Worm (Caenorhabditis elegans) whole organism, L4/young adult: ENCODE measurements around the gene F13H6.5.

Source experiments
- W03F9.2 ChIP-seq: fragments of 150-350 bp; optimal IDR thresholded peaks from 2 replicates; lab custom pipeline; 2014; ENCODE audit warnings: missing biosample characterization, missing genetic modification characterization
- dao-5 ChIP-seq: sonication (generic microtip); optimal IDR thresholded peaks from 2 replicates; lab custom pipeline; 2016; ENCODE audit warnings: missing genotype, missing genetic modification characterization, moderate library complexity, missing compliant biosample characterization
- him-1 ChIP-seq: sonication (generic microtip); optimal IDR thresholded peaks from 2 replicates; lab custom pipeline; 2016; ENCODE audit warnings: missing genotype, missing genetic modification reagents, missing genetic modification characterization, missing compliant biosample characterization

F13H6.5 gene

DNA sequence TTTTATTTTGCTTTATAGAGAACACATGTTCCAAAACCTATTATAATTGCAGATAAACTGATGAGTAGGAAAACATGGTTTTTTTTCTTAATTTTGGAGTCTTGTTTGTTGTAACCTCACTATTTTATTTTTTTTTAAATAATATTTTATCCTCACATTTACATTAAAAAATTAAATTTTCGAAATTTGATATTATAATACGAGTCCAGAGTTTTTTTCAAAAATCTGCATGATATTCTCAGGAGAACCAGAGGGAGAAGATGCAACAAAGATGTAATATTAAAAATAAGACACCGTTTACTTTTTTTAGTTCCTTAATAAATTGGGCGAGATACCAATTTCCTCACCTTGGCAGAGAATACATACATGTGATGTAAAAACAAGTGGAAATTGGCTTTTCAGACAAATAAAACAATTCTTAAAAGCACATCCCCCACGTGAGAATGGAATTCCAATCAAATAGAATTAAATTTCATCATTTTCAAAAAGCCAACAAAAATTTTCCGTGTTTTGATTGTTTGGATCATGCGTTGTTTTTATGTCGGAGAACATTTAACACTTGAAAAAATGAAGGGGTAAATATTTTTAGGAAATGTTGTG, 11.0 kb upstream of the F13H6.5 start:
- no peak for TF ChIP-seq dao-5 (tag; lab: Kevin White, UChicago)
- no peak for TF ChIP-seq W03F9.2 (tag; lab: Kevin White, UChicago)
- no peak for TF ChIP-seq him-1

DNA sequence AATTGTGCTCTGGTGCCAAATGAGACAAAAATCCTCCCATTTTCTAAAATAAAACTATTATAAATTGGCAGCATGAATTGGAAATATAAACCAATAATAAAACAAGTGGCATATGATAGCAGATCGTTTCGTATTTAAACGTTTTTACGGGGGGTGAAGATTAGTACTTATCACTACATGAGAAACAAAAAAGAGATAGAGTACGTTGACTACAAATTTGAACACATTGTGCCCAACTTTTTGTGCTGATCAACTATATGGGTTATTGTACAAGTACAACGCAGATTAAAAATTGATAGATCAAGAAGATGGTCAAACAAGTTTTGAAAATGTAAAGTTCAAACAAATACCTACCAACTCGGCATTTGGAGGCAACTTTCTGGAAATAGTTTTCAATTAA, 6.2 kb downstream of the F13H6.5 start:
- TF ChIP-seq dao-5 (tag; lab: Kevin White, UChicago) = no peak
- TF ChIP-seq W03F9.2 (tag; lab: Kevin White, UChicago) = no peak
- no peak for TF ChIP-seq him-1

DNA sequence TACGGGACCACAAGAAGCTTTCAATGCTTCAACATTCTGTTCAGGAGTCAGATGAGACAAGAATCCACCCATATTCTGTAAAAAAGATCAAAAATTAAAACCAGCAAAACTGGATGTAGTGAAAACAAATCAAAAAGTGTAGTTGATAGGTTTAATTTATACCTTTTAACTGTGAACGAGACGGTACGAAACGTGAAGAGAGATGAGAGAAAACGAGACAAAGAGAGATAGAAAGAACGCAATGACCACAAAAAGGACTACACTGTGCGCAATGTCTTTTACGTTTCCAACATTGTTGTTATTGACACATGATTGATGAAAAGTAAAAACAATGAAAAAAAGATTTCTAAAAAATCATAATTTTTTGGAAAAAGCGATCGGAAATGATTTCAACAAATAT, 9.1 kb downstream of the F13H6.5 start, which contains the start of gene cest-33:
cest-33 (minus strand) TSS at position 75 of the 400 bp plus-strand sequence.
- TF ChIP-seq dao-5 (tag; lab: Kevin White, UChicago) (no peak), W03F9.2 (tag; lab: Kevin White, UChicago) (no peak), him-1 (no peak)

DNA sequence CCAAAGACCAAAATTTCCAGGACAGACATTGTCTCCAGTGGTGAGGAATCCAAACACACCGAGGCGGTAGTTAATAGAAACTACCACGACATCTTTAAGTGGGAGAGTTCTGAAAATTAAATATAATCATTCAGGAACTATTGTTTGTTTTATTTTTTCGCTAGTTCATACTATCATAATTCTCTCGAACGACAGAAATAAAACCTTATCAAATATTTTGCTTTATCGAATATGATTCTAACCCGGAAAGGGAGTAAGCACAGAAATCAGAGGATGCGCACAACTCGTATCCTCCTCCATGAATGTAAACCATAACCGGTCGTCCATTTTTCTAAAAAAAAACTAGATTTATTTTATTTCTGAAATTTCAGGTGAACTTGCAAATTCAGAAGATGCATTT, 9.9 kb downstream of the F13H6.5 start:
- no peak for TF ChIP-seq dao-5 (tag; lab: Kevin White, UChicago)
- TF ChIP-seq him-1 = no peak
- no peak for TF ChIP-seq W03F9.2 (tag; lab: Kevin White, UChicago)

DNA sequence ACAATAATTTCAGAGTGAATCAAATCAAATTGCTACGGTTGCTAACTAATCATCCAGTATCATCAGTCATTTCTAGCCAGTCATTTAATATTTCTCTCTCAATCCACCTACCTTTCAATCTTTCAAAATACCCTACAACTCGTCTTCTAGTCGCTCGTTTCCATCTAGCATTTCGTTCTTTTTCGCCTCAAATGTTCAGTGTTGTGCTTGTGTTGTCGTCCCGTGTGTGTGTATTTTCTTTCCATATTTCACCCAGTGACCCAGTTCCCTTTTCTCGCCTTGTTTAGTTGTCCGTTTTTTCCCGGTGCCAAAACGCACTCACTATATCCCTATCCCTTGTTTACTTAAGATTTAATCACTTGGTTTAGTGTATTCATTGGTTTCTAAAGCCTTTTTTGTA, 13.1 kb downstream of the F13H6.5 start:
- TF ChIP-seq W03F9.2 (tag; lab: Kevin White, UChicago) = no peak
- no peak for TF ChIP-seq him-1
- no peak for TF ChIP-seq dao-5 (tag; lab: Kevin White, UChicago)

DNA sequence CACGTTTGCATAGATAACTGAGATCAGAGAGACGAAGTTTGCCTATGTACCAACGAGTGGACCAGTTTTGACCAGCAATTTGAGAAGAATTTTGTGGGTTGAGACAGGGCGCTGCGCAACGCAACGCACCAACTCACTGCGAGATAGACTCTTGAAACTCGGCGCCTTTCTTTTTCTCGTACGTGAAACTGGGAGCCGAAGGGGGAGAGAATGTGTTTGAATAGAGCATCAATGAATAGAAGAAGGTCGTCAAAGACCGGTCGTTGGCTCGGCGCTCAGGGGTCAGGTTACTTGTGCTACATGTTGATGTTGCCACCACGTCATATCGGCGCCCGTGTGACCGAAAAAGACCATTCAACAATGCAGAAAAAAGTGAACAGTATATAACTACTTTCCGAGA, 15.2 kb downstream of the F13H6.5 start:
- no peak for TF ChIP-seq dao-5 (tag; lab: Kevin White, UChicago)
- no peak for TF ChIP-seq W03F9.2 (tag; lab: Kevin White, UChicago)
- TF ChIP-seq him-1 = no peak

DNA sequence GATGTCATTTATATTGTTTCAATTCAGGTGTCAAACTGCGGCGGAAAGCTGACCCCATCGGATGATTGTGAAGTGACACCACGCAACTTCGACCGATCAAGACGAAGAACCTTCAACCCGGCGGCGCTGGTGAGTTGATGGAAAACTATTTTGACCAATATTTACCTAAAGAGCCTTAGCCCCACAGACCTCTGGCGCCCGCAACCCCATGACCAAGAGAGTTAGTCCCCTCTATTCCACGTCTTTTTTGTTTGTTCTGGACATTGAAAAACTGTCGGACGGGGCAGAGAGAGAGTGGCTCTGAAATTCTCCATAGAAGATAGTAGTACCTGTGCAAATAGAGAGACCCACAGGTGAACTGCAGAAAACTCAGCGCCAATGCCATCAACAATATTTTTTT, 16.0 kb downstream of the F13H6.5 start:
- TF ChIP-seq him-1 (no peak), dao-5 (tag; lab: Kevin White, UChicago) (no peak), W03F9.2 (tag; lab: Kevin White, UChicago) (no peak)

DNA sequence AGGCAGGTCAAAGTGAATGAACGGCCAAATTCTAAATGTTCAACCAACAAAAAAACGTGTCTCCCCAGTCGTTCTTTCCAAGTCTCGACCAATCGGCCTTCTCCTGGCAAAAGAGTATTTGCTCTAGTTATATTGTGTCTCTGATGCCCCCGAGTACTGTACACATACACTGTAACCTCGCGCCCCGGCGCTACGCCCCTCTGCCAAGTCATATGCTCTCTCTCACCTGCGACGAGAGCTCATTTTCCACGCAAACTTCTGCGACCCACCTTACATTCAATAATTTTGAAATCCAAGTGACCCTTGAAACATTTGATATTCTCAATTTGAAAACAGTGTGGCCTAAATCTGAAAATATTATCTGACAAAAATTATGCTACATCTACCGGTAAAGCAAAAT, 17.5 kb downstream of the F13H6.5 start:
- TF ChIP-seq dao-5 (tag; lab: Kevin White, UChicago) = no peak
- no peak for TF ChIP-seq him-1
- no peak for TF ChIP-seq W03F9.2 (tag; lab: Kevin White, UChicago)

DNA sequence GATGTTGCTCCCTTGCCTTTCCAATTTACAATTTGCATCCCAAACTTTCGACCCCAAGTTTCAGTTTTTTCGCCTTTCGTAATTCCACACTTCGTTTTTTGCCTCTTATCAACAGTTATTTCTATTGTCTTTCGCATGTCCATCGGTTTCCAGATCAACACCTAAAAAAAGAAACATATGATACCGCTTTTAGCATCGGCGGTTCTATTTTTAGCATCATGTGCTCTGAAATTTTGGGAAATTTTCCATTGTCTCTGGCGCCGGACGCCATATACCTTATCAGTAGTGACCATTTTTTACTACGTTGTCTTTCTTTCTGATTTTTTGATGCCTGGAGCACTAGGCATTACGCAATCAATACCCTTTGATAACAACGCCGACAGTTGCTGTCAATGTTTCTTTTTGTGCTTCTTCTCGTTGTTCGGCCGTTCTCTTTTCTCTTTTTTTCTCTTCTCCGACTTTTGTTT, 18.7 kb downstream of the F13H6.5 start, which contains the start of gene bcl-11:
bcl-11 (plus strand) TSS at position 51 of the 467 bp plus-strand sequence.
- TF ChIP-seq W03F9.2 (tag; lab: Kevin White, UChicago) = no peak
- TF ChIP-seq dao-5 (tag; lab: Kevin White, UChicago) = no peak
- no peak for TF ChIP-seq him-1

DNA sequence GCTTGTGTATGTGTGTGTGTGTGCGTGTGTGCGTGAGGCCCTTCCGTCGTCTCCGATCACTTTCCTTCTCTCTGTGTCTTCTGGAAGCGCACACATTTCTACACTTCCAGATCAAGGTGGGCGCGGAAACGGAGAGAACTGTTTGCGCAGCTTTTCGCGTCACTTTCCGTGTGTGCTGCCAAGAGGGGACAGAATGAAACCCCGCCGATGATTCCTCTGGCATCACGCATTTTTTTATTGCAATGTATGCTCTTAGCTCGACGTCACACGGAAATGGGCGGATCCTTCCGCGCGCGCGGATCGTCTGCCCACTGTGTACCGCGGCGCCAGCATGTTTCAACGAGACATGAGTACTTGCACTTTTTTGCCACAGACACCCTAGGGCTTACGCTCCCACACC, 19.3 kb downstream of the F13H6.5 start:
- TF ChIP-seq him-1 (no peak), dao-5 (tag; lab: Kevin White, UChicago) (no peak), W03F9.2 (tag; lab: Kevin White, UChicago) (no peak)

DNA sequence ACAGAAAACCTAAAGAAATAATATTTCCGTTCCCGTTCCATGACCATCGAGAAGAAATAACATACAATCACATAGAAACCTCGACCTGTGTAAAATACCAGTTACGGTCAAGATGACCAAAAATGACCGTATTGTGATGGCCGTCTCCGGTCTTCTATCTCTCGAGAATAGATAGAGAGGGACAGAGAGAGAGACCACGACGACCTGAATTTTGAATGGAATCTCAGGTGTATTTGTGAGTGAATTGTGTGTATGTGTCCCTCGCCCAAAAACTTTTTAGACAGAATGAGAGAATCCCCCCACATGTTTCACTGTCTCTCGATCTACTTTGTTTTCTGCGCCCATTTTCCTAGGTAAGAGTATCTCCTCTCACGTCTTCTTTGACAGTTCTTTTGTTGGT, 20.0 kb downstream of the F13H6.5 start:
- TF ChIP-seq W03F9.2 (tag; lab: Kevin White, UChicago) (no peak), him-1 (no peak), dao-5 (tag; lab: Kevin White, UChicago) (no peak)

DNA sequence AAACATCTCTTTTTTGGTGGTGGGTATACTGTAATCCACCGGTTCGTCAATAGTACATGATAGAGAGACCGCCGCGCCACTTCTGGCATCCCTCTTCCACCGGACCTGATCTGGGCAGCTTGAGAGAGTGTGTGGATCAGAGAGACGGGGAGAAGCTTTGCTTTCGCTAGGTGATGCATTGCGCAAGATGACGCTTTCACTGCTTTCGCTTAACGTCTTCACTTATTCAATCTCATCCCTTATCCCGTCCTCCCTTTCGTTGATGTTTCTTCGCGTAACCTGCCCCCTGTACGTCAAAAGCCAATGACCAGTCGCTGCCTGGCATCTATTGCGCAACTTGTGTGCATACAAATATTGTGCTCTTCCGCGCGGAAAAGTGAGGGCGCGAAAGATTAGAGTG, 20.5 kb downstream of the F13H6.5 start:
- TF ChIP-seq W03F9.2 (tag; lab: Kevin White, UChicago) = no peak
- TF ChIP-seq him-1 = no peak
- no peak for TF ChIP-seq dao-5 (tag; lab: Kevin White, UChicago)

DNA sequence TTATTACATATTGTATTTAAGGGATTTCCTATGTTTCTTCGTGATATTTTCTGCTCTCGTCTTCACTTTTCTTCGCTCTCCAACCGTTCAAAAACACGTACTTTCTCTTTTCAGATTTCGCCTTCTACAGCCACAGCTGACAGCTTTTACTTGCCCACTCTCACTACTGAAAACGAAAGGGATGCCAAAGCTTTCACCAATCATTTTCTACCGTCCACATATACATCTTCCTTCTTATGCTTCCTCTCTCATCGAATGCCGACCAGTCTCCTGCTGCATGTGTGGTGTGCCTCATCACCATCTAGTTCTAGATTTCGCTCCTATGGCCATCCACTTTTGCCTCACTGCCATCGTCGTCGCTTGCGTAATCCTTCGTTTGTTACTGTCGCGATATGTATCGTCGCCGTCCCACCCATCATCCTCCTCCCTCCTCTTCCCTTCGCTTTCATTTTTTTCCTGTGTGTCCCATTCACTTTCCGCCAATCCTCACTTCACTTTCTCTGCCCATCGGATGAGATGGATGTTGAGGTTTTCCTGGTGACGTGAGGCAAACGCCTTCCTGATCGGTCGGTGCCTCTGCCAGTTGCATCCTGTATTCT, 21.5 kb downstream of the F13H6.5 start:
- no peak for TF ChIP-seq dao-5 (tag; lab: Kevin White, UChicago)
- TF ChIP-seq W03F9.2 (tag; lab: Kevin White, UChicago) = no peak
- TF ChIP-seq him-1 = no peak

DNA sequence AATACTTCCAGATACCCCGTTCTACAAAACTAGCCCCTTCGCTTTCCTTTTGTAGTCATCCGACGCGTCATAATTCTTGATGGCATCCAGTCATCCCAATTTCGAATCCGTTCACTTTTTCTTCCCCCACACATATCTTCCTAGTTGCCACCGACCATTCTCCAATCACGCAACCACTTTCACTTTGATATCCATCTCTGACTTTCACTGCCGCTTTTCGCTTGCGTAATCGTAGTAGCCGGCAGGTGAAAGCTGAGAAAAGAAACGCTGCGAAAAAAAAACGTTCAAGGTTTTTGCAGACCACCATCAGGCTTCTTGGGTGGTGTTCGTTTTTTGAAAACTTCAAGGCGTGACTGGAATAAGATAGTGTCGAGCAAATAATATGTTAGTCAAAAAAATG, 22.4 kb downstream of the F13H6.5 start:
- TF ChIP-seq W03F9.2 (tag; lab: Kevin White, UChicago) (no peak), dao-5 (tag; lab: Kevin White, UChicago) (no peak), him-1 (no peak)

DNA sequence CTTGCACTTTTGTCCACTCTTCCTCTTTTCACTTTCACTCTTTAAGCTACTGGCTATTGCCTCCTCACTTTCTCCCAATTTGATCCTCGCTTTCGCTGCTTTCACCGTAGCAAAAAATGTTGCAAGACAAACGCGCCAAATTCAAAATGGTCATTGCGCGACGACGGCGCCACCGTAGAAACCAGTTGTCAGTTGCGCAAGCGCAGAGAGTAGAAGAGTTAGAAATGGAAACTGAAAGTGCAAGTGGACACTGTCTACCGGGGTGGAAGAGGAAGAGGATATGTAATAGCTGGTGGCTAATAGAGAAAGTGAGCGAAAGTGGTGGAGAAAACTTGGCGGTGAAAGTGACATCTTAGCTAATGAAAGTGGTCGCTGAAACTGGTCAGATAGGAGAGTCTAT, 23.6 kb downstream of the F13H6.5 start:
- TF ChIP-seq W03F9.2 (tag; lab: Kevin White, UChicago) (no peak), dao-5 (tag; lab: Kevin White, UChicago) (no peak), him-1 (no peak)
